Fruit fly (Drosophila melanogaster) whole organism, embryonic: ENCODE results near the gene Tsp66A.

Source experiments
- ATbp ChIP-seq: fragments of 200-800 bp; sonication (Bioruptor generic); optimal IDR thresholded peaks from 2 replicates; lab custom pipeline; 2017; ENCODE audit warnings: missing biosample characterization, mild to moderate bottlenecking, missing genetic modification characterization, missing genetic modification reagents
- Adf1 ChIP-seq: fragments of 200-800 bp; sonication (Bioruptor generic); IDR thresholded peaks from 2 replicates; pipeline ENCODE4 v1.3.6; 2022; ENCODE audit warnings: missing biosample characterization, missing genetic modification characterization
- Aef1 ChIP-seq: fragments of 200-800 bp; sonication (Bioruptor generic); IDR thresholded peaks from 3 replicates; pipeline ENCODE4 v1.3.6; 2022; ENCODE audit warnings: missing biosample characterization, missing genetic modification characterization
- Blimp-1 ChIP-seq: fragments of 200-800 bp; sonication (Bioruptor generic); optimal IDR thresholded peaks from 3 replicates; lab custom pipeline; 2018; ENCODE audit warnings: missing biosample characterization, missing genetic modification characterization, mild to moderate bottlenecking, moderate library complexity, missing genetic modification reagents
- CG10267 ChIP-seq: fragments of 200-800 bp; sonication (Bioruptor generic); optimal IDR thresholded peaks from 2 replicates; lab custom pipeline; 2018; ENCODE audit warnings: missing biosample characterization, mild to moderate bottlenecking, missing genetic modification characterization, moderate library complexity
- CG10321 ChIP-seq: fragments of 200-800 bp; sonication (Bioruptor generic); IDR thresholded peaks from 2 replicates; pipeline ENCODE4 v1.3.6; 2022; ENCODE audit warnings: missing biosample characterization, missing genetic modification characterization
- CG10431 ChIP-seq: fragments of 200-800 bp; sonication (Bioruptor generic); optimal IDR thresholded peaks from 3 replicates; lab custom pipeline; 2018; ENCODE audit warnings: missing biosample characterization, mild to moderate bottlenecking, missing genetic modification characterization
- CG10959 ChIP-seq: fragments of 200-800 bp; sonication (Bioruptor generic); IDR thresholded peaks from 2 replicates; pipeline ENCODE4 v1.3.6; 2022; ENCODE audit warnings: missing biosample characterization, missing genetic modification characterization
- CG12769 ChIP-seq: fragments of 200-800 bp; sonication (Bioruptor generic); optimal IDR thresholded peaks from 2 replicates; lab custom pipeline; 2019; ENCODE audit warnings: missing biosample characterization, mild to moderate bottlenecking, missing genetic modification characterization, moderate library complexity
- CG17361 ChIP-seq: fragments of 200-800 bp; sonication (Bioruptor generic); IDR thresholded peaks from 3 replicates; pipeline ENCODE4 v1.3.6; 2022; ENCODE audit warnings: missing biosample characterization, missing genetic modification characterization
- CG2889 ChIP-seq: fragments of 200-800 bp; sonication (Bioruptor generic); IDR thresholded peaks from 3 replicates; pipeline ENCODE4 v1.3.6; 2022; ENCODE audit warnings: missing biosample characterization, missing genetic modification characterization
- CG31441 ChIP-seq: fragments of 200-800 bp; sonication (Bioruptor generic); IDR thresholded peaks from 2 replicates; pipeline ENCODE4 v1.3.6; 2022; ENCODE audit warnings: missing biosample characterization, missing genetic modification characterization
- CG32532 ChIP-seq: fragments of 200-800 bp; sonication (Bioruptor generic); IDR thresholded peaks from 2 replicates; pipeline ENCODE4 v1.3.6; 2022; ENCODE audit warnings: missing biosample characterization, missing genetic modification characterization
- CG32767 ChIP-seq: fragments of 200-800 bp; sonication (Bioruptor generic); IDR thresholded peaks from 2 replicates; pipeline ENCODE4 v1.3.6; 2022; ENCODE audit warnings: missing biosample characterization, missing genetic modification characterization
- CG32772 ChIP-seq: fragments of 200-800 bp; sonication (Bioruptor generic); IDR thresholded peaks from 2 replicates; pipeline ENCODE4 v1.3.6; 2022; ENCODE audit warnings: missing biosample characterization, missing genetic modification characterization
- CG5180 ChIP-seq: fragments of 200-800 bp; sonication (Bioruptor generic); optimal IDR thresholded peaks from 3 replicates; lab custom pipeline; 2017; ENCODE audit warnings: missing biosample characterization, missing genetic modification characterization, mild to moderate bottlenecking, moderate library complexity, missing genetic modification reagents
- CG6683 ChIP-seq: fragments of 200-800 bp; sonication (Bioruptor generic); optimal IDR thresholded peaks from 2 replicates; lab custom pipeline; 2017; ENCODE audit warnings: missing biosample characterization, mild to moderate bottlenecking, missing genetic modification characterization, missing genetic modification reagents
- CG7963 ChIP-seq: fragments of 200-800 bp; sonication (Bioruptor generic); IDR thresholded peaks from 3 replicates; pipeline ENCODE4 v1.3.6; 2022; ENCODE audit warnings: missing biosample characterization, missing genetic modification characterization; ENCODE audit not compliant: partially characterized antibody
- CG8281 ChIP-seq: fragments of 200-800 bp; sonication (Bioruptor generic); optimal IDR thresholded peaks from 2 replicates; lab custom pipeline; 2018; ENCODE audit warnings: missing biosample characterization, mild to moderate bottlenecking, missing genetic modification characterization, moderate library complexity
- CG8359 ChIP-seq: fragments of 200-800 bp; sonication (Bioruptor generic); optimal IDR thresholded peaks from 2 replicates; lab custom pipeline; 2017; ENCODE audit warnings: missing biosample characterization, mild to moderate bottlenecking, missing genetic modification characterization, borderline replicate concordance
- CG8944 ChIP-seq: fragments of 200-800 bp; sonication (Bioruptor generic); optimal IDR thresholded peaks from 3 replicates; lab custom pipeline; 2016; ENCODE audit warnings: missing biosample characterization, missing genetic modification characterization
- CG9215 ChIP-seq: fragments of 200-800 bp; sonication (Bioruptor generic); IDR thresholded peaks from 2 replicates; pipeline ENCODE4 v1.3.6; 2022; ENCODE audit warnings: missing biosample characterization, missing genetic modification characterization
- CoRest ChIP-seq: fragments of 200-800 bp; sonication (Bioruptor generic); optimal IDR thresholded peaks from 3 replicates; lab custom pipeline; 2018; ENCODE audit warnings: missing biosample characterization, mild to moderate bottlenecking, missing genetic modification characterization, moderate library complexity
- D19A ChIP-seq: fragments of 200-800 bp; optimal IDR thresholded peaks from 3 replicates; lab custom pipeline; 2019; ENCODE audit warnings: missing biosample characterization, mild to moderate bottlenecking, missing genetic modification characterization, moderate library complexity
- Hey ChIP-seq: fragments of 200-800 bp; sonication (Bioruptor generic); optimal IDR thresholded peaks from 3 replicates; lab custom pipeline; 2018; ENCODE audit warnings: missing biosample characterization, mild to moderate bottlenecking, missing genetic modification characterization
- Hmr ChIP-seq: fragments of 200-800 bp; sonication (Bioruptor generic); optimal IDR thresholded peaks from 3 replicates; lab custom pipeline; 2017; ENCODE audit warnings: mild to moderate bottlenecking, missing biosample characterization, missing genetic modification reagents, missing genetic modification characterization
- Hr51 ChIP-seq, 2 experiments: fragments of 200-800 bp; sonication (Bioruptor generic); optimal IDR thresholded peaks; 2 replicates in 1 of 2; 3 replicates in 1 of 2; lab custom pipeline; 2016 to 2018; ENCODE audit warnings: missing biosample characterization in 2 of 2, missing genetic modification characterization in 2 of 2, mild to moderate bottlenecking in 1 of 2, moderate library complexity in 1 of 2
- Hr78 ChIP-seq, 2 experiments: fragments of 200-800 bp in 1 of 2; fragments of >200 bp in 1 of 2; sonication (Bioruptor generic) in 1 of 2; optimal IDR thresholded peaks; 2 replicates each; lab custom pipeline; 2017 to 2019; ENCODE audit warnings: missing biosample characterization in 2 of 2, missing genetic modification characterization in 2 of 2, mild to moderate bottlenecking in 1 of 2, moderate library complexity in 1 of 2
- NC2α ChIP-seq: fragments of 200-800 bp; sonication (Bioruptor generic); optimal IDR thresholded peaks from 2 replicates; lab custom pipeline; 2016; ENCODE audit warnings: missing biosample characterization, missing genetic modification characterization
- Nf-YB ChIP-seq: fragments of 200-800 bp; sonication (Bioruptor generic); optimal IDR thresholded peaks from 3 replicates; lab custom pipeline; 2019; ENCODE audit warnings: missing biosample characterization, mild to moderate bottlenecking, missing genetic modification characterization, moderate library complexity
- Oli ChIP-seq: fragments of 200-800 bp; sonication (Bioruptor generic); optimal IDR thresholded peaks from 2 replicates; lab custom pipeline; 2018; ENCODE audit warnings: missing biosample characterization, mild to moderate bottlenecking, missing genetic modification characterization, moderate library complexity
- Opbp ChIP-seq: fragments of 200-800 bp; sonication (Bioruptor generic); IDR thresholded peaks from 3 replicates; pipeline ENCODE4 v1.3.6; 2022; ENCODE audit warnings: missing biosample characterization, missing genetic modification characterization; ENCODE audit not compliant: partially characterized antibody
- Pdp1 ChIP-seq, 2 experiments: fragments of 200-800 bp; sonication (Bioruptor generic); optimal IDR thresholded peaks; 3 replicates each; lab custom pipeline; 2016; ENCODE audit warnings: missing biosample characterization in 2 of 2, missing genetic modification characterization in 2 of 2, mild to moderate bottlenecking in 1 of 2, moderate library complexity in 1 of 2
- Tbp ChIP-seq: fragments of >200 bp; optimal IDR thresholded peaks from 2 replicates; lab custom pipeline; 2018; ENCODE audit warnings: missing biosample characterization, missing genetic modification characterization
- abd-A ChIP-seq: fragments of 200-800 bp; sonication (Bioruptor generic); optimal IDR thresholded peaks from 3 replicates; lab custom pipeline; 2019; ENCODE audit warnings: missing biosample characterization, mild to moderate bottlenecking, missing genetic modification characterization, moderate library complexity
- croc ChIP-seq: fragments of 200-800 bp; sonication (Bioruptor generic); conservative IDR thresholded peaks from 3 replicates; pipeline ENCODE4 v1.3.6; 2022; ENCODE audit warnings: missing biosample characterization, missing genetic modification characterization
- hb ChIP-seq: fragments of 200-800 bp; sonication (Bioruptor generic); IDR thresholded peaks from 3 replicates; pipeline ENCODE4 v1.3.6; 2022; ENCODE audit warnings: missing biosample characterization, missing genetic modification characterization; ENCODE audit not compliant: partially characterized antibody
- lbe ChIP-seq: fragments of 200-800 bp; sonication (Bioruptor generic); optimal IDR thresholded peaks from 2 replicates; lab custom pipeline; 2016; ENCODE audit warnings: missing biosample characterization, mild to moderate bottlenecking, missing genetic modification characterization
- lilli ChIP-seq: fragments of 200-800 bp; sonication (Bioruptor generic); optimal IDR thresholded peaks from 3 replicates; lab custom pipeline; 2016; ENCODE audit warnings: missing biosample characterization, missing genetic modification characterization
- lmd ChIP-seq: fragments of 200-800 bp; sonication (Bioruptor generic); IDR thresholded peaks from 2 replicates; pipeline ENCODE4 v1.3.6; 2022; ENCODE audit warnings: missing biosample characterization, missing genetic modification characterization
- org-1 ChIP-seq: fragments of 200-800 bp; sonication (Bioruptor generic); optimal IDR thresholded peaks from 2 replicates; lab custom pipeline; 2017; ENCODE audit warnings: missing biosample characterization, missing genetic modification characterization
- prd ChIP-seq, 3 experiments: fragments of >200 bp in 2 of 3; fragments of 200-800 bp in 1 of 3; sonication (Bioruptor generic) in 1 of 3; optimal IDR thresholded peaks in 2 of 3; IDR thresholded peaks in 1 of 3; 2 replicates in 2 of 3; 3 replicates in 1 of 3; pipeline versions ENCODE4 v1.3.6 to Lab custom; 2017 to 2022; ENCODE audit warnings: missing biosample characterization in 1 of 3, missing genetic modification characterization in 1 of 3
- pum ChIP-seq: fragments of 200-800 bp; sonication (Bioruptor generic); optimal IDR thresholded peaks from 2 replicates; lab custom pipeline; 2016; ENCODE audit warnings: missing biosample characterization, missing genetic modification characterization
- sd ChIP-seq: fragments of 200-800 bp; sonication (Bioruptor generic); optimal IDR thresholded peaks from 3 replicates; lab custom pipeline; 2018; ENCODE audit warnings: missing biosample characterization, mild to moderate bottlenecking, missing genetic modification characterization, moderate library complexity
- sr ChIP-seq: fragments of 200-800 bp; sonication (Bioruptor generic); IDR thresholded peaks from 3 replicates; pipeline ENCODE4 v1.3.6; 2022; ENCODE audit warnings: missing biosample characterization, missing genetic modification characterization
- tgo ChIP-seq: fragments of 200-800 bp; sonication (Bioruptor generic); IDR thresholded peaks from 3 replicates; pipeline ENCODE4 v1.3.6; 2022; ENCODE audit warnings: missing biosample characterization, missing genetic modification characterization
- unpg ChIP-seq: fragments of 200-800 bp; sonication (Bioruptor generic); optimal IDR thresholded peaks from 3 replicates; lab custom pipeline; 2018; ENCODE audit warnings: missing biosample characterization, mild to moderate bottlenecking, missing genetic modification characterization, moderate library complexity
- zfh2 ChIP-seq: fragments of 200-800 bp; sonication (Bioruptor generic); optimal IDR thresholded peaks from 2 replicates; lab custom pipeline; 2016; ENCODE audit warnings: missing biosample characterization, missing genetic modification characterization

The Tsp66A gene

dm6 chr3L:7433325-7433827 is 31.9 kb upstream of the Tsp66A start (continued):
- TF ChIP-seq CG7963 (no peak), Hey (tag; lab: Kevin White, UChicago) (no peak), Pdp1 (GFP tag; optimal IDR thresholded peaks at IDR 0.05; lab: Kevin White, UChicago) (no peak), CG10959 (no peak), CG17361 (GFP tag; lab: Robert Waterston, UW) (peak; percentile 28; the same call in 1 of the 3 replicates), sd (peak; percentile 28), lbe (no peak), CG8281 (tag; lab: Kevin White, UChicago) (peak; percentile 74), CG12769 (tag; lab: Kevin White, UChicago) (peak; percentile 71), Hr78 (GFP tag; optimal IDR thresholded peaks at IDR 0.05; lab: Kevin White, UChicago) (no peak), Hr51 (GFP tag; optimal IDR thresholded peaks at IDR 0.05; lab: Kevin White, UChicago) (peak in 1 of 2 experiments; percentile 29), Oli (tag; lab: Kevin White, UChicago) (peak; percentile 1), CG10431 (GFP tag; lab: Kevin White, UChicago) (no peak), zfh2 (GFP tag; lab: Kevin White, UChicago) (no peak), CG31441 (GFP tag; lab: Robert Waterston, UW) (peak; percentile 35; the same call in 1 of the 2 replicates), pum (no peak), prd (optimal IDR thresholded peaks at IDR 0.05; lab: Kevin White, UChicago) (no peak), prd (GFP tag; IDR thresholded peaks at IDR 0.05; lab: Robert Waterston, UW) (peak; percentile 14; the same call in 1 of the 3 replicates), D19A (tag; lab: Kevin White, UChicago) (peak; percentile 27), Tbp (GFP tag; lab: Kevin White, UChicago) (no peak), hb (GFP tag; lab: Robert Waterston, UW) (no peak), CG5180 (GFP tag; lab: Kevin White, UChicago) (no peak), Hmr (no peak), CG10267 (tag; lab: Kevin White, UChicago) (peak; percentile 2), org-1 (GFP tag; lab: Kevin White, UChicago) (no peak), ATbp (GFP tag; lab: Kevin White, UChicago) (no peak), lmd (peak; percentile 49), CG32772 (peak; percentile 34; the same call in 1 of the 2 replicates), lilli (GFP tag; lab: Kevin White, UChicago) (no peak), CG6683 (GFP tag; lab: Kevin White, UChicago) (no peak), croc (GFP tag; lab: Robert Waterston, UW) (no peak), CG32532 (peak; percentile 61; the same call in 1 of the 2 replicates), unpg (GFP tag; lab: Kevin White, UChicago) (peak; percentile 42), CG2889 (GFP tag; lab: Robert Waterston, UW) (no peak), CoRest (tag; lab: Kevin White, UChicago) (peak; percentile 34), tgo (no peak; the same call in 2 of the 3 replicates), CG10321 (GFP tag; lab: Robert Waterston, UW) (peak; percentile 6; the same call in 1 of the 2 replicates), abd-A (peak; percentile 19), NC2α (GFP tag; lab: Kevin White, UChicago) (no peak), Aef1 (GFP tag; lab: Robert Waterston, UW) (peak; percentile 85), CG8359 (GFP tag; lab: Kevin White, UChicago) (no peak), CG9215 (GFP tag; lab: Robert Waterston, UW) (no peak), sr (peak; percentile 91), Adf1 (GFP tag; lab: Robert Waterston, UW) (peak; percentile 34; the same call in 1 of the 2 replicates), Nf-YB (GFP tag; lab: Kevin White, UChicago) (no peak), CG32767 (no peak), Opbp (no peak), CG8944 (GFP tag; lab: Kevin White, UChicago) (no peak), Blimp-1 (GFP tag; lab: Kevin White, UChicago) (peak; percentile 27)
